Worm (Caenorhabditis elegans) whole organism, L1 larva: ENCODE results near the gene his-48.

ENCODE experiments used
- aha-1 ChIP-seq: fragments of 150-350 bp; optimal IDR thresholded peaks from 2 replicates; lab custom pipeline; 2014; ENCODE audit warnings: missing biosample characterization, missing genetic modification characterization
- alr-1 ChIP-seq: fragments of 200-800 bp; sonication (Bioruptor generic); optimal IDR thresholded peaks from 2 replicates; lab custom pipeline; 2018; ENCODE audit warnings: borderline replicate concordance, mild to moderate bottlenecking, missing genetic modification characterization, missing compliant biosample characterization
- ama-1 ChIP-seq: fragments of 150-350 bp; optimal IDR thresholded peaks from 2 replicates; lab custom pipeline; 2014
- blmp-1 ChIP-seq: fragments of 150-350 bp; optimal IDR thresholded peaks from 2 replicates; lab custom pipeline; 2014; ENCODE audit warnings: missing biosample characterization, missing genetic modification characterization
- ceh-82 ChIP-seq, 3 experiments: fragments of 150-350 bp in 1 of 3; sonication (generic microtip) in 2 of 3; optimal IDR thresholded peaks; 2 replicates each; lab custom pipeline; 2014 to 2017; ENCODE audit warnings: missing biosample characterization in 3 of 3, missing genetic modification characterization in 3 of 3
- ces-1 ChIP-seq: fragments of 150-350 bp; optimal IDR thresholded peaks from 2 replicates; lab custom pipeline; 2014; ENCODE audit warnings: missing biosample characterization, missing genetic modification reagents, missing genetic modification characterization
- jun-1 ChIP-seq: fragments of 150-350 bp; optimal IDR thresholded peaks from 2 replicates; lab custom pipeline; 2014; ENCODE audit warnings: missing biosample characterization, missing genetic modification reagents, missing genetic modification characterization
- lin-39 ChIP-seq: fragments of 150-350 bp; optimal IDR thresholded peaks from 2 replicates; lab custom pipeline; 2014; ENCODE audit warnings: missing biosample characterization, missing genetic modification reagents, missing genetic modification characterization
- mdl-1 ChIP-seq, 2 experiments: fragments of 150-350 bp; optimal IDR thresholded peaks; 2 replicates each; lab custom pipeline; 2014 to 2017; ENCODE audit warnings: missing biosample characterization in 2 of 2, missing genetic modification characterization in 2 of 2, inconsistent platforms in 1 of 2
- nhr-28 ChIP-seq: fragments of 150-350 bp; optimal IDR thresholded peaks from 2 replicates; lab custom pipeline; 2014; ENCODE audit warnings: missing biosample characterization, missing genetic modification characterization
- unc-30 ChIP-seq: sonication (generic microtip); optimal IDR thresholded peaks from 2 replicates; lab custom pipeline; 2017; ENCODE audit warnings: missing biosample characterization, missing genetic modification characterization
- unc-62 ChIP-seq: fragments of 150-350 bp; optimal IDR thresholded peaks from 2 replicates; lab custom pipeline; 2014; ENCODE audit warnings: missing biosample characterization, missing genetic modification reagents, missing genetic modification characterization
- vab-15 ChIP-seq: sonication (generic microtip); optimal IDR thresholded peaks from 2 replicates; lab custom pipeline; 2017; ENCODE audit warnings: missing genotype, mild to moderate bottlenecking, missing genetic modification characterization, missing compliant biosample characterization
- ztf-11 ChIP-seq, 2 experiments: sonication (generic microtip); optimal IDR thresholded peaks; 2 replicates each; lab custom pipeline; 2016 to 2017; ENCODE audit warnings: missing genetic modification characterization in 2 of 2, missing biosample characterization in 1 of 2, missing compliant biosample characterization in 1 of 2

DNA sequence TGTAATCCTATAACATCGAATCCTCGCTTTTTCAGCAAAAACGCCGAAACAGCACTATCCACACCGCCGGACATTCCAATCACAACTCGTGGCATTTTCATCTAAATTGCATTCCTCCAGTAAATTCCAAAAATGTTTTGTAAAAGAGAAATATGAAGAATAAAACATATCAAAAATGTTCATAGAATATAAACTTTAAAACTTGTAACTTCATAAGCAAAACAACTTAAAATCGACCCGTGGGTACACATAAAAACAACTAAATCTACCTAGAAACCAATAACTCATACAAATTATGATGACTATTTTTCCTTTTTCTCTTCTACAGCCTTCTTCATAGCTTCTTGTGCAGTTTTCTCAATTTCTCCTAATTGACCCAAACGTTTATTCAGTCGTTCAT, 27.8 kb upstream of the his-48 start, which contains the start of gene mttu-1:
- TF ChIP-seq mdl-1 (tag; optimal IDR thresholded peaks at IDR 0.05; lab: Kevin White, UChicago) (no peak), alr-1 (tag; lab: Kevin White, UChicago) (no peak), ztf-11 (tag; optimal IDR thresholded peaks at IDR 0.05; lab: Kevin White, UChicago) (no peak), ces-1 (GFP tag; lab: Kevin White, UChicago) (no peak), ceh-82 (tag; optimal IDR thresholded peaks at IDR 0.05; lab: Kevin White, UChicago) (no peak), vab-15 (tag; lab: Kevin White, UChicago) (no peak), aha-1 (no peak), blmp-1 (tag; lab: Kevin White, UChicago) (no peak), unc-62 (GFP tag; lab: Kevin White, UChicago) (no peak), lin-39 (tag; lab: Kevin White, UChicago) (no peak), ama-1 (lab: Kevin White, UChicago) (no peak), nhr-28 (tag; lab: Kevin White, UChicago) (no peak), jun-1 (tag; lab: Kevin White, UChicago) (no peak), unc-30 (no peak)
